Fruit fly (Drosophila melanogaster): ENCODE data around the gene Drgx.

The Drgx gene

DNA sequence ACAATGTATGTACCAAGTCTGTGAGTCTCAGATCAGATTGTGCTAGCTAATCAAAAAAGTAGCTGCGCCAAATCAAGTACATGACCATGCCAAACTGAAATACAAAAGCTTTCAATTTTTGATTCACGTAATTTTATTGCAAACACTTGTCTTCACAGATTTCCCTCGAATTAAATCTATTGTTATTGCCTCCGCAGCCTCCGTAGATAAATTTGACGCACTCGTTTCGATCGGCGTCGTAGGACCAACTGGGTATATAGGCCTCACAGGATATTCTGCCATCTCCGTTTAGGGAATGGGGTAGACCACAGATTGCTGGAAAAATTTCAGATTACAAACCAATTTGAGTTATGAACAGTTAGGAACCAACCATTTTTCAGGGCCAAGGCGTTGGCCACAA is 32.4 kb downstream of the Drgx start, which contains the start of gene CG43165:
CG43165 (minus strand) TSS at position 101 of the 400 bp plus-strand sequence.
- TF ChIP-seq CG17806 (tag; optimal IDR thresholded peaks at IDR 0.05) (no peak), CG4496 (GFP tag; IDR thresholded peaks at IDR 0.05) (0 out of 3 replicates have a peak, but pooled peaks have one; percentile 19)

DNA sequence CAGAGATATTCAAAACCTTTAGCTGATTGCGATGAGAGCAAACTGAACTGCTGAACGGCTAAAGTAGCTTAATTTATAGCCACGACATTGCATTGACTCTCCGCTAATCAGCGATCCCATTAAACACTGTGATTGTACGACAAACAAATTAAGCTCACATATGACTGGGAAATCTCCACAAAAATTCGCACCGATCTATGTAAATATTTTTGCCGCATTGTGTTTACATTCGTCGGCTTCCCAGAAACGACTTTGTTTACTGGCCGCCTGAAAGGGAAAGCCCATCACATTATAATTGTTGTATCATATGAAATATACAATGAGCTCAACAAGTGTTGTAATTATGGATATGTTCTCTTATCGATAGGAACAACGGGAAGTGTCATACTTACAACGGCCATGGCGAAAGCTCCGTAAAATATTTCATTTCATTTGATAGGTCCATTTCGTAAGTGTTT is 32.8 kb downstream of the Drgx start, which contains the start of gene CG16713:
CG16713 (minus strand) TSS at position 51 of the 458 bp plus-strand sequence.
- TF ChIP-seq Ets98B (GFP tag; IDR thresholded peaks at IDR 0.05) (no peak), CG14655 (GFP tag; optimal IDR thresholded peaks at IDR 0.05) (no peak), D1 (tag; optimal IDR thresholded peaks at IDR 0.05) (no peak), CG13204 (GFP tag; optimal IDR thresholded peaks at IDR 0.05) (no peak), rn (GFP tag; IDR thresholded peaks at IDR 0.05) (no peak), Pif1A (GFP tag; optimal IDR thresholded peaks at IDR 0.05) (no peak), CG10348 (GFP tag; IDR thresholded peaks at IDR 0.05) (no peak)

DNA sequence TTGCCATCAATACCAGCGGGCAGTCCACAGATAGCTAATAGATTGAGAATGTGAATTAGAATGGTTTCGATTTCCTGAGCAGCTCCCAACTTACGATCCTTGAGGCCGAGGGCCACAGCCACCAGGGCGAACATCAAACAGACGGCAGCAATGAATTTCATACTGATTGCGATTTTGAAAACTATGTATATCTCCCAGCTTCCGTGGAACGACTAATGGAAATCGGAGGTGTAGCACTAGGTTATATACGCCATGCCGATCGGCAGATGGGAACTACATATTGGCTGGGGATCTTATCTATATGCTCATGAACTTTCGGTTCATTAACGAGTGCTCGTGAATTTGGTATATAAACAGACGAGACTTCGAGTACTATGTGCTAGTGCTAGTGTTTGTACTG is 33.9 kb downstream of the Drgx start, which contains the start of gene IM33:
IM33 (minus strand) TSS at position 221 of the 400 bp plus-strand sequence.
- no peak for TF ChIP-seq D1 (tag; optimal IDR thresholded peaks at IDR 0.05)
- TF ChIP-seq rn (GFP tag; IDR thresholded peaks at IDR 0.05): no peak
- TF ChIP-seq Pif1B (GFP tag; optimal IDR thresholded peaks at IDR 0.05): no peak
- no peak for TF ChIP-seq Snoo (tag; optimal IDR thresholded peaks at IDR 0.05)
- no peak for TF ChIP-seq Ets98B (GFP tag; IDR thresholded peaks at IDR 0.05)

DNA sequence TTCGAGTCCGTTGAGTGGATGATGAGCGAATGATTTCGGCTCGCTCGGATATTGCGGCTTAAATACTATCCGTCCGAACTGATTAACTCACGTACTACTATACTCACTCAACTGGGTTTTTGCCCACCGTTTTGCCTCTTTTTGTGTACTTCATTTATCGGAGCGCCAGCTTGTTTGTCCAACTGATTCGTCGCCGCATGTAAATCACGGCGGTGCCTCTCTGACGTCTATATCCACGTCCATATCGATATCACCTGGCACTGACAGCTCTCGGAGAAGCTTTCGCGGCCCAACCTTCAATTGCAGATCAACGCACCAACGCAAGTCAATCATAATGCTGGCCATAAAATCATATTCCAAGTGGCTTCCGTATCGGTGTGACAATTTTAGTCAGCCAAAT is 35.2 kb downstream of the Drgx start, which contains the start of gene CG3604:
CG3604 (minus strand) TSS at position 101 of the 400 bp plus-strand sequence.
- no peak for TF ChIP-seq CG8301 (tag; optimal IDR thresholded peaks at IDR 0.05)
- TF ChIP-seq CG34367 (tag; optimal IDR thresholded peaks at IDR 0.05): no peak
- no peak for TF ChIP-seq Ets98B (GFP tag; IDR thresholded peaks at IDR 0.05)

DNA sequence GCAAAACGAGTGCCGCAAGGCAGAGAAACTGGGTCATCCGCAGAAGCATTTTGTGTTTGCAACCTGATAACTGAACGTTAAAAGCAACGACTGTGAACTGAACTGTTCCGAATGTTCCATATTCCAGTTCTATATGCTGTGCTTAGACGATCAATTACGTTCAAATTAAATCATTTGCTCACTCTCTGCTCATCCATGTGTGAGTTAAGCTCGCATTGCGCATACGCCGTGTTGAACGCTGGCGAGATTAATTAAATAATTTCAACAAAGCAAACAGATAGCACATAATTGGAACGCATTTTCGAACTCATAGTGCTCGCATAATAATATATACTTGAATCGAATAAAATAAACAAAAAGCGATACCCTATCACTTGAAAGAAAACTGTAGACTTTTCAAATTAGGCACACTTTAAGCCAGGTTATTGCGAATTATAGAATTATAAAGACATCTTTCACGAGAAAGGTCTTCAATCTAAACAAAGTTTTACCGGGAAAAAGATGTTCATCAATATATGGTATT is 36.5 kb downstream of the Drgx start, which contains the start of the genes CG10031 and CG42464:
CG10031 (minus strand) TSS at position 101 of the 523 bp plus-strand sequence.
CG42464 (plus strand) TSS at position 473 of the 523 bp plus-strand sequence.
- TF ChIP-seq gl (tag; optimal IDR thresholded peaks at IDR 0.05) (no peak), rn (GFP tag; IDR thresholded peaks at IDR 0.05) (no peak)

DNA sequence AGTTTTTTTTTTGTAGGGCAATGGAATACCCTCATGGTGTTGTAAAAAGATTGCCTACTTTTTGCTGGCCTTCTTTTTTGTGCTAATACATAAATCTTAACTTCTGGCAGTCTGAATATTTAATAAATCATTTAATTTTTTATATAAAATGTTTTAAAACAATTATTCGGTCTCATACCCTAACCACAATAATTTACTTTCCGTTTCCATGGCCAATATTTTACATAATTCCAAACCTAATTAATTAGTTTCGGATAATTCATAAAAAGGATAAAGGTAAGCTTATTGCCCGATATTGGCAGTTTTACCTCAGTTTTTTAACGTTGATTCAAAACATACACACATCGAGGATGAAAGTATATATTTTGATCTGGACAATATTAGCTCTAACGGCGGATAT is 37.4 kb downstream of the Drgx start, which contains the start of gene CG42465:
CG42465 (plus strand) TSS at position 301 of the 400 bp plus-strand sequence.
- TF ChIP-seq CG8159 (tag; optimal IDR thresholded peaks at IDR 0.05) (no peak), CG10348 (GFP tag; IDR thresholded peaks at IDR 0.05) (no peak), CG34367 (tag; optimal IDR thresholded peaks at IDR 0.05) (no peak), D1 (tag; optimal IDR thresholded peaks at IDR 0.05) (no peak), CG8301 (tag; optimal IDR thresholded peaks at IDR 0.05) (no peak), Snoo (tag; optimal IDR thresholded peaks at IDR 0.05) (no peak), rn (GFP tag; IDR thresholded peaks at IDR 0.05) (no peak), CG32121 (GFP tag; IDR thresholded peaks at IDR 0.05) (no peak), CG17806 (tag; optimal IDR thresholded peaks at IDR 0.05) (no peak), gl (tag; optimal IDR thresholded peaks at IDR 0.05) (no peak), CG4496 (GFP tag; IDR thresholded peaks at IDR 0.05) (no peak), CG15710 (tag; optimal IDR thresholded peaks at IDR 0.05) (no peak), EcR (GFP tag; optimal IDR thresholded peaks at IDR 0.05) (no peak)

DNA sequence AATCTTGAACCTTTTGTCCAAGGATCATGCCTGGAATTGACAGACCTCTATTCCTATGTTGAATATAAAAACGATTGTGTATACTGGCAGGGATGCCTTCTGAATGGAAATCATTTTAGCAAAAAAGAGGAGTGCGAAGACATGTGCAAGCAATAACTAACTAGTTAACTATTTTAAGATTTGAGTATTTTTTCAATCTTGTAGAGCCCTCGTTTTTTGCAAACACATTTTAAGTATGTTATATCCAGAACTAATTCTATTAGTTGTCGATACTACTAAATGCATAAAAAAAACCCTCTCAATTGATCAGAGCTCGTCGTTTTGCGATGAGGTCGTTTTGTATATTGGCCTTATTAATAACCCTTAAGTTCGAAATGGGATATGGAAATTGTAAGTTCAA is 37.8 kb downstream of the Drgx start, which contains the start of gene Sfp24C1:
Sfp24C1 (plus strand) TSS at position 301 of the 400 bp plus-strand sequence.
- no peak for TF ChIP-seq fd96Ca (GFP tag; IDR thresholded peaks at IDR 0.05)

DNA sequence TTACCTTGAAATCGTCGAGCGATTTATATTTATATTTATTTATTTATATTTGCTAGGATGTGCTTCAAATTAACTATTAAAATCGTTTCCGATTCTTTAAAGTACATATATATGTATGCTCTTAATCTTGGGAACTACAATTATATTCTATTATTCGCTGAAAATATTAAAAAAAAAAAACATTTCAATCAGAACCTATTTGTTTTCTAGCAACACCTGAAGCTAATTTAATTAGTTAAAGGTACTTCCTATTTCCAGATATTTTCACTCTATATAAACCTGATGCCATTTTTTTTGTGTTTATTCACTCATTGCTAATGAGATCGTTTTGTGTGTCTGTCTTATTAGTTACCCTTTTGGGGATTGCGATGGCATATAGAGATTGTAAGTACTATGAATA is 38.4 kb downstream of the Drgx start, which contains the start of gene CG42467:
CG42467 (plus strand) TSS at position 301 of the 400 bp plus-strand sequence.
- TF ChIP-seq CG8301 (tag; optimal IDR thresholded peaks at IDR 0.05) (no peak), Pif1A (GFP tag; optimal IDR thresholded peaks at IDR 0.05) (no peak), fd96Ca (GFP tag; IDR thresholded peaks at IDR 0.05) (no peak), gl (tag; optimal IDR thresholded peaks at IDR 0.05) (no peak), rn (GFP tag; IDR thresholded peaks at IDR 0.05) (no peak), CG17806 (tag; optimal IDR thresholded peaks at IDR 0.05) (no peak), CG9948 (tag; optimal IDR thresholded peaks at IDR 0.05) (no peak), EcR (GFP tag; optimal IDR thresholded peaks at IDR 0.05) (no peak), CG15710 (tag; optimal IDR thresholded peaks at IDR 0.05) (no peak), Pif1B (GFP tag; optimal IDR thresholded peaks at IDR 0.05) (no peak)

Measured in whole organism, pupa.